Worm (Caenorhabditis elegans) whole organism, L3 larva: ENCODE data around the gene sma-6.
A peak's percentile ranks its signal among the peaks of the same experiment; 100 is the strongest.

Experiments
- aly-2 ChIP-seq: fragments of 150-350 bp; optimal IDR thresholded peaks from 2 replicates; lab custom pipeline; 2014; ENCODE audit warnings: missing biosample characterization, missing genetic modification characterization
- ama-1 ChIP-seq: fragments of 150-350 bp; optimal IDR thresholded peaks from 2 replicates; lab custom pipeline; 2018
- ceh-28 ChIP-seq: fragments of 150-350 bp; optimal IDR thresholded peaks from 2 replicates; lab custom pipeline; 2014; ENCODE audit warnings: missing biosample characterization, missing genetic modification reagents, missing genetic modification characterization
- ceh-82 ChIP-seq: fragments of 150-350 bp; optimal IDR thresholded peaks from 2 replicates; lab custom pipeline; 2014; ENCODE audit warnings: missing biosample characterization, missing genetic modification characterization
- egl-27 ChIP-seq: sonication (generic microtip); optimal IDR thresholded peaks from 4 replicates; lab custom pipeline; 2017; ENCODE audit warnings: missing biosample characterization, missing genetic modification reagents, missing genetic modification characterization
- elt-1 ChIP-seq: fragments of 150-350 bp; optimal IDR thresholded peaks from 2 replicates; lab custom pipeline; 2014; ENCODE audit warnings: missing biosample characterization, missing genetic modification characterization
- elt-2 ChIP-seq: sonication (generic microtip); optimal IDR thresholded peaks from 2 replicates; lab custom pipeline; 2016; ENCODE audit warnings: missing genetic modification reagents, mild to moderate bottlenecking, missing genetic modification characterization, missing compliant biosample characterization
- elt-3 ChIP-seq, 3 experiments: fragments of 150-350 bp in 1 of 3; sonication (generic microtip) in 2 of 3; optimal IDR thresholded peaks; 2 replicates in 2 of 3; 4 replicates in 1 of 3; lab custom pipeline; 2014 to 2017; ENCODE audit warnings: missing biosample characterization in 3 of 3, missing genetic modification characterization in 3 of 3
- eor-1 ChIP-seq, 2 experiments: fragments of 150-350 bp; optimal IDR thresholded peaks; 2 replicates each; lab custom pipeline; 2014 to 2018; ENCODE audit warnings: missing biosample characterization in 2 of 2, missing genetic modification characterization in 2 of 2
- fkh-10 ChIP-seq: sonication (generic microtip); optimal IDR thresholded peaks from 2 replicates; lab custom pipeline; 2017; ENCODE audit warnings: missing biosample characterization, missing genetic modification reagents, missing genetic modification characterization
- fkh-2 ChIP-seq: fragments of 150-350 bp; optimal IDR thresholded peaks from 2 replicates; lab custom pipeline; 2014; ENCODE audit warnings: missing biosample characterization, missing genetic modification reagents, missing genetic modification characterization
- fos-1 ChIP-seq: fragments of 150-350 bp; optimal IDR thresholded peaks from 2 replicates; lab custom pipeline; 2014; ENCODE audit warnings: missing biosample characterization, missing genetic modification characterization
- jun-1 ChIP-seq: fragments of 150-350 bp; optimal IDR thresholded peaks from 2 replicates; lab custom pipeline; 2014; ENCODE audit warnings: missing biosample characterization, missing genetic modification reagents, missing genetic modification characterization
- lin-15B ChIP-seq: fragments of 150-350 bp; optimal IDR thresholded peaks from 2 replicates; lab custom pipeline; 2014; ENCODE audit warnings: missing biosample characterization, missing genetic modification characterization
- lin-39 ChIP-seq: fragments of 150-350 bp; optimal IDR thresholded peaks from 2 replicates; lab custom pipeline; 2018; ENCODE audit warnings: missing biosample characterization, missing genetic modification reagents, missing genetic modification characterization
- lsy-12 ChIP-seq: sonication (generic microtip); optimal IDR thresholded peaks from 2 replicates; lab custom pipeline; 2016; ENCODE audit warnings: mild to moderate bottlenecking, missing genetic modification characterization, missing compliant biosample characterization
- mdl-1 ChIP-seq: fragments of 150-350 bp; optimal IDR thresholded peaks from 2 replicates; lab custom pipeline; 2014; ENCODE audit warnings: missing biosample characterization, missing genetic modification characterization
- mml-1 ChIP-seq: fragments of 150-350 bp; sonication (generic microtip); optimal IDR thresholded peaks from 3 replicates; lab custom pipeline; 2014; ENCODE audit warnings: missing biosample characterization, missing genetic modification characterization
- nfya-1 ChIP-seq: sonication (generic microtip); optimal IDR thresholded peaks from 2 replicates; lab custom pipeline; 2017; ENCODE audit warnings: missing genetic modification characterization, mild to moderate bottlenecking, missing compliant biosample characterization, antibody characterized with exemption, moderate library complexity; ENCODE audit not compliant: insufficient read depth
- nhr-11 ChIP-seq: fragments of 150-350 bp; optimal IDR thresholded peaks from 2 replicates; lab custom pipeline; 2014; ENCODE audit warnings: missing biosample characterization, missing genetic modification characterization
- nhr-23 ChIP-seq: fragments of 150-350 bp; optimal IDR thresholded peaks from 2 replicates; lab custom pipeline; 2014; ENCODE audit warnings: missing biosample characterization, missing genetic modification reagents, missing genetic modification characterization
- nhr-237 ChIP-seq: fragments of 150-350 bp; optimal IDR thresholded peaks from 2 replicates; lab custom pipeline; 2014; ENCODE audit warnings: missing biosample characterization, missing genetic modification characterization
- nhr-25 ChIP-seq: sonication (generic microtip); optimal IDR thresholded peaks from 2 replicates; lab custom pipeline; 2017; ENCODE audit warnings: missing biosample characterization, missing genetic modification characterization
- nhr-28 ChIP-seq: fragments of 150-350 bp; optimal IDR thresholded peaks from 2 replicates; lab custom pipeline; 2014; ENCODE audit warnings: missing biosample characterization, missing genetic modification characterization
- nhr-43 ChIP-seq: sonication (generic microtip); optimal IDR thresholded peaks from 2 replicates; lab custom pipeline; 2016; ENCODE audit warnings: mild to moderate bottlenecking, missing genetic modification characterization, missing compliant biosample characterization; ENCODE audit not compliant: poor library complexity, severe bottlenecking
- nhr-76 ChIP-seq: fragments of 150-350 bp; sonication (generic microtip); optimal IDR thresholded peaks from 5 replicates; lab custom pipeline; 2014; ENCODE audit warnings: missing biosample characterization, missing genetic modification characterization
- nhr-77 ChIP-seq: fragments of 150-350 bp; optimal IDR thresholded peaks from 2 replicates; lab custom pipeline; 2014; ENCODE audit warnings: missing biosample characterization, missing genetic modification characterization
- pha-4 ChIP-seq: fragments of 150-350 bp; optimal IDR thresholded peaks from 2 replicates; lab custom pipeline; 2014; ENCODE audit warnings: missing biosample characterization, missing genetic modification reagents, missing genetic modification characterization
- pqm-1 ChIP-seq: fragments of 150-350 bp; optimal IDR thresholded peaks from 2 replicates; lab custom pipeline; 2017; ENCODE audit warnings: missing biosample characterization, missing genetic modification characterization, inconsistent platforms
- skn-1 ChIP-seq: fragments of 150-350 bp; optimal IDR thresholded peaks from 2 replicates; lab custom pipeline; 2014; ENCODE audit warnings: missing biosample characterization, missing genetic modification characterization
- snpc-4 ChIP-seq: fragments of 150-350 bp; optimal IDR thresholded peaks from 2 replicates; lab custom pipeline; 2014; ENCODE audit warnings: missing biosample characterization, missing genetic modification characterization
- tbx-2 ChIP-seq: sonication (generic microtip); optimal IDR thresholded peaks from 2 replicates; lab custom pipeline; 2016; ENCODE audit warnings: mild to moderate bottlenecking, missing genetic modification characterization, missing compliant biosample characterization
- unc-39 ChIP-seq: sonication (generic microtip); optimal IDR thresholded peaks from 4 replicates; lab custom pipeline; 2017; ENCODE audit warnings: missing biosample characterization, missing genetic modification characterization
- unc-62 ChIP-seq: fragments of 150-350 bp; sonication (generic microtip); optimal IDR thresholded peaks from 4 replicates; lab custom pipeline; 2014; ENCODE audit warnings: missing biosample characterization, missing genetic modification reagents, missing genetic modification characterization
- zag-1 ChIP-seq: fragments of 150-350 bp; optimal IDR thresholded peaks from 2 replicates; lab custom pipeline; 2014; ENCODE audit warnings: missing biosample characterization, missing genetic modification characterization
- ztf-11 ChIP-seq: fragments of 150-350 bp; optimal IDR thresholded peaks from 2 replicates; lab custom pipeline; 2014; ENCODE audit warnings: missing biosample characterization, missing genetic modification characterization
- ztf-4 ChIP-seq: fragments of 150-350 bp; optimal IDR thresholded peaks from 2 replicates; lab custom pipeline; 2014; ENCODE audit warnings: missing biosample characterization, missing genetic modification characterization

Gene sma-6

ce11 chrII:6333887-6334286 lies 9.6 kb downstream of the sma-6 start, which contains the start of gene ttc-39B:
Gene ttc-39B, minus strand, starts transcription at chrII:6333987.
- TF ChIP-seq lin-39 (tag; lab: Kevin White, UChicago) (no peak), snpc-4 (tag; lab: Kevin White, UChicago) (no peak), nhr-28 (tag; lab: Kevin White, UChicago) (no peak), elt-3 (tag; optimal IDR thresholded peaks at IDR 0.05; lab: Kevin White, UChicago) (no peak), nhr-77 (tag; lab: Kevin White, UChicago) (no peak), pqm-1 (tag; lab: Kevin White, UChicago) (no peak), tbx-2 (tag; lab: Kevin White, UChicago) (no peak), unc-39 (tag; lab: Kevin White, UChicago) (no peak), ceh-28 (tag; lab: Kevin White, UChicago) (no peak), lsy-12 (tag; lab: Kevin White, UChicago) (no peak), lin-15B (tag; lab: Kevin White, UChicago) (no peak), pha-4 (tag; lab: Kevin White, UChicago) (no peak), ztf-11 (no peak), aly-2 (tag; lab: Kevin White, UChicago) (no peak)
- TF ChIP-seq, all 47 proteins: peak for 0

- peak; percentile 64 for TF ChIP-seq elt-2 (tag; lab: Kevin White, UChicago)
- no peak for TF ChIP-seq mdl-1
Measured at ce11 chrII:6334745-6335260, 10.5 kb downstream of the sma-6 start.

- TF ChIP-seq pqm-1 (tag; lab: Kevin White, UChicago) (peak; percentile 56), nhr-11 (tag; lab: Kevin White, UChicago) (peak; percentile 18), nhr-237 (tag; lab: Kevin White, UChicago) (no peak), elt-2 (tag; lab: Kevin White, UChicago) (peak; percentile 67)
- TF ChIP-seq, all 47 proteins: peak for 3
Measured at ce11 chrII:6335358-6335757, 11.1 kb downstream of the sma-6 start, which contains the start of gene C32D5.14. Gene C32D5.14, plus strand, starts transcription at chrII:6335488.

DNA sequence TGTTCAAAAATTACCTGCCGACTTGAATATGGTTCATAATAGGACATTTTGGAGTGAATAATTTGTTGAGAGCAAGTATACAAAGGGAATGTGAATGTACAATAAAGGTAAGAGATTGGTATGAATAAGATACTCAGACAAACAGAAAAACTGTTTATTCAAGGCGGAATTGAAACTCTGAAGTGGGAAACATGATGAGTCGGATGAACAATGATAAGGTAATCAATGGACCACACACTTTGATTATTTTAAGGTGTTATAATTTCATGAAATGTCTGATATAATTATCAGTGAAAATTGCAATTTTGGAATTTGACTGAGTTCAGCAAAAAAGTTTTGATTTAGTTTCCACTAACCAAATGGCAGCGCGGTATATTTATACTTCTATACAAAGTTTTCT lies 15.2 kb downstream of the sma-6 start:
- TF ChIP-seq zag-1 (tag; lab: Kevin White, UChicago) (no peak), ztf-4 (tag; lab: Kevin White, UChicago) (no peak), nhr-77 (tag; lab: Kevin White, UChicago) (no peak), eor-1 (tag; optimal IDR thresholded peaks at IDR 0.05; lab: Kevin White, UChicago) (no peak), elt-3 (tag; optimal IDR thresholded peaks at IDR 0.05; lab: Kevin White, UChicago) (no peak), nhr-237 (tag; lab: Kevin White, UChicago) (no peak), elt-2 (tag; lab: Kevin White, UChicago) (peak; percentile 51), nhr-23 (tag; lab: Kevin White, UChicago) (no peak), nhr-11 (tag; lab: Kevin White, UChicago) (no peak), ama-1 (lab: Kevin White, UChicago) (no peak), nhr-43 (tag; lab: Kevin White, UChicago) (no peak), lin-15B (tag; lab: Kevin White, UChicago) (no peak), snpc-4 (tag; lab: Kevin White, UChicago) (no peak), pqm-1 (tag; lab: Kevin White, UChicago) (peak; percentile 72), pha-4 (tag; lab: Kevin White, UChicago) (peak; percentile 44)

DNA sequence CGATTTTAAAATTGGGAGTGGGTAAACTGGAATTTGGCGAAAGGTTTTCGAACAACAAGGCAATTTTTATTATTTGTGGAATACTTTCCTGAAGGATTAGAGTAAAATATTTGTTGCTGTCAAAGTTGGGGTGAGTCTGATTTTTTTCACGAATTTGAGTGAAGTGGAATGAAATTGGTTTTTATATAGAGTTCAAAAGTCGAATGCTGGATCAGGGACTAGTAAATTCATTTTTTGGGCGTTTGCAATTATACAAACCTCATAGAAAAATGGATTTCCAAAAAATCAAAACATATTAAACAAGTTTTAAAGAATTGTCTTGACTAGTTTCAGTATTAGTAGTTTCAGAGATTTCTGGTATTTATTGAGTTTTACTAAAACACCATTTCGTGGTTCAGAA lies 15.7 kb downstream of the sma-6 start, which contains the start of gene C32D5.7:
Gene C32D5.7 (minus strand): TSS at position 101 of the 400 bp plus-strand sequence.
- TF ChIP-seq lin-15B (tag; lab: Kevin White, UChicago) = no peak
- no peak for TF ChIP-seq mdl-1
- TF ChIP-seq unc-62 (GFP tag; lab: Kevin White, UChicago) = no peak
- TF ChIP-seq jun-1 = no peak
- TF ChIP-seq egl-27 (tag; lab: Kevin White, UChicago) = no peak
- no peak for TF ChIP-seq ceh-82
- no peak for TF ChIP-seq fkh-2
- no peak for TF ChIP-seq fos-1 (tag; lab: Kevin White, UChicago)
- TF ChIP-seq nhr-11 (tag; lab: Kevin White, UChicago) = no peak

ce11 chrII:6341076-6341475 lies 16.8 kb downstream of the sma-6 start:
- TF ChIP-seq egl-27 (tag; lab: Kevin White, UChicago) = no peak
- TF ChIP-seq nhr-11 (tag; lab: Kevin White, UChicago) = no peak
- TF ChIP-seq pha-4 (tag; lab: Kevin White, UChicago) = peak; percentile 25
- TF ChIP-seq fkh-10 (GFP tag; lab: Kevin White, UChicago) = no peak
- no peak for TF ChIP-seq nfya-1 (tag; lab: Kevin White, UChicago)
- peak; percentile 57 for TF ChIP-seq pqm-1 (tag; lab: Kevin White, UChicago)
- no peak for TF ChIP-seq eor-1 (tag; optimal IDR thresholded peaks at IDR 0.05; lab: Kevin White, UChicago)
- TF ChIP-seq mml-1 (tag; lab: Kevin White, UChicago) = no peak
- TF ChIP-seq ztf-11 = no peak
- no peak for TF ChIP-seq nhr-25
- no peak for TF ChIP-seq skn-1 (tag; lab: Kevin White, UChicago)
- no peak for TF ChIP-seq elt-1 (tag; lab: Kevin White, UChicago)
- TF ChIP-seq ztf-4 (tag; lab: Kevin White, UChicago) = no peak
- TF ChIP-seq nhr-23 (tag; lab: Kevin White, UChicago) = peak; percentile 73
- TF ChIP-seq fkh-2 = no peak
- no peak for TF ChIP-seq unc-39 (tag; lab: Kevin White, UChicago)
- no peak for TF ChIP-seq nhr-76 (tag; lab: Kevin White, UChicago)
- no peak for TF ChIP-seq lin-15B (tag; lab: Kevin White, UChicago)
